Worm (Caenorhabditis elegans): ENCODE measurements around the gene Y53C12A.6.

- TF ChIP-seq ceh-82 (tag; optimal IDR thresholded peaks at IDR 0.05): no peak
- no peak for TF ChIP-seq jun-1 (tag; optimal IDR thresholded peaks at IDR 0.05)
Observed at ce11 chrII:9727192-9727699, 9.4 kb upstream of the Y53C12A.6 start.
